Worm (Caenorhabditis elegans): Measurements from ENCODE around the gene F32D8.2.

Gene F32D8.2

DNA sequence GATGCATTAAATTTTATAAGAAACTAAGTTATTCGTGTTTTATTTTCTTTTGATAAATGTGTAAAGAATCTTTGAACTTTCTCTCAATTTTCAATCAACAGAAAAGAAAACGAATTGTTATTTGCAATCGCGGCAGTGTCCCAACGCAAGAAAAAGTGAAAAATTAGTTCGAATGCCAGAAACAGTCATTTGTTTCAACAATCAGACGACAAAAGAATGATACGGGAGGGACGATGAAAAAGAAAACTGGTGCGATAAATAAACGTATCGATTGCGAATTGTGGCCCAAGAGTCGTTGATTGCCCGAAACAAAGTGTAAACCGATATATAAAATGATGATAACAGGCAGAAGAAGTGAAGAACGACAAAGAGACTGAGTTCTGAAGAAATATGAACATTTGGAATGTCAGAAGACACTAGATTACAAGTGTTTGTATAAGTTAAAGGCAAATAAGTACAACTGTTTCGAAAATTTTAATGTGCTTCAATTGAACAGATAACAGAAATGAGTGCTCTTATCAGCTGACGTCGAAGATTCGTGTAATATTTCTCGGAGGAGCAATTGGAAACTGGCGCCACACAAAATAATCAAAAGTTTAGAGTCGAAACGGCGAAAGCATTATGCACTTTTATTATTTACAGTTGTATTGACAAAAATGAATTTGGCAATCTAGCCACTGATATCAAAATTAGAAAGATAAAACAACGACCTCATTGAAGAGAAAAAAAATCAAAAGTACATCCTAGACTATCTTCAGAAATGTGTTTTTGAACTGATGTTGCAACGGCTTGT lies 5.6 kb upstream of the F32D8.2 start:
- no peak for TF ChIP-seq tbx-8 (GFP tag; optimal IDR thresholded peaks at IDR 0.05)

ce11 chrV:10880138-10880882 lies 3.3 kb upstream of the F32D8.2 start, which contains the start of gene F32D8.1:
TSS of gene F32D8.1 (plus strand) at chrV:10880832.
- TF ChIP-seq ces-1 (GFP tag; optimal IDR thresholded peaks at IDR 0.05) (peak; percentile 97), nhr-28 (tag; optimal IDR thresholded peaks at IDR 0.05) (no peak)

DNA sequence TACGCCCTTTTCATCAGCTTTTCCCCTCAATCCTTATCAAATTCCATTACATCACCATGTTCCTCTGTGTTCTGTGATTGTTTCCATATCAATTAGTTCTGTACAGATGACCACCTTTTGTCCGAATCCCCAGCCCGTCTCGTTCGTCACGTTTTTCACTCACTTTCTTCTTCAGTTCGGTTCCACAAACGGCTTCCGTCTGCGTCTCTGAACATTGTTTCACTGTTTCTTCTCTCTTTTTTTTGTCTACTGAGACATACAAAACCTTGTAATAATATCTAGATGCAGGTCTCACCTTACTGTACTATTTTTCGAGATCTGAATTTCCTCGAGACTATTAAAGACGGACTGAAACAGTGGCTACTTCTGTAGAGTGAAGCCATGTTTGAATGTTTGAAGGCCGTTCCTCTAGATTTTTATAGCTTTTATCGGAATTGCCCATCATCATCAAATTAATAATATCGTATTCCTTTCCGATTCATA lies 2.9 kb downstream of the F32D8.2 start, which contains the start of gene F32D8.3:
TSS of gene F32D8.3 (plus strand) at position 433 of the 483 bp plus-strand sequence.
- TF ChIP-seq ceh-39 (tag; optimal IDR thresholded peaks at IDR 0.05) = no peak
- TF ChIP-seq cnd-1 (tag; optimal IDR thresholded peaks at IDR 0.05) = no peak
- no peak for TF ChIP-seq nhr-28 (tag; optimal IDR thresholded peaks at IDR 0.05)
- TF ChIP-seq nhr-76 (tag; optimal IDR thresholded peaks at IDR 0.05) = no peak
- TF ChIP-seq tbx-8 (GFP tag; optimal IDR thresholded peaks at IDR 0.05) = no peak
- no peak for TF ChIP-seq elt-3 (tag; optimal IDR thresholded peaks at IDR 0.05)
- TF ChIP-seq snpc-4 (tag; optimal IDR thresholded peaks at IDR 0.05) = no peak
- TF ChIP-seq zip-8 (tag; optimal IDR thresholded peaks at IDR 0.05) = no peak
- TF ChIP-seq bed-3 (GFP tag; optimal IDR thresholded peaks at IDR 0.05) = no peak
- TF ChIP-seq unc-39 (tag; optimal IDR thresholded peaks at IDR 0.05) = no peak
- no peak for TF ChIP-seq M03D4.4 (tag; optimal IDR thresholded peaks at IDR 0.05)
- TF ChIP-seq lsy-2 (tag; optimal IDR thresholded peaks at IDR 0.05) = no peak
- no peak for TF ChIP-seq sem-2 (GFP tag; optimal IDR thresholded peaks at IDR 0.05)

DNA sequence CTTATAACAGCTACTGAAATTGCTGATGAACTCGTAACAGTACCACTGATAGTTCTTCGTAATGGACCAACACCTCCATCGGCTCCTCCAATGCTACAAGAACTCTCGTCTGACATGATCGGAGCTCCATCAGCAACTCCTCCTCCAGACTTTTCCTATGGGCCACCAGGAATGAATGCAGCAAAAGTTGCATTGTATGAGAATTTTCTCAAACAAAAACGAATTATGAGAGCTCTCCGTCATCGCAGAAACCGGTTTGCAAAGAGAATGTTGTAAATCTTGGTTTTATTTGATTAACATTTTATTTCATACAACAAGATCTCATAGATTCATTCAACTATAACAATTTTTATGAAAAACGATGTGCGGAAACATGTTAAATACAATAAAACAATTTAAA lies 4.0 kb downstream of the F32D8.2 start:
- TF ChIP-seq mab-5 (tag; optimal IDR thresholded peaks at IDR 0.05) (no peak), elt-1 (tag; optimal IDR thresholded peaks at IDR 0.05; ENCODE audit: borderline replicate concordance, insufficient read depth) (no peak), snpc-4 (tag; optimal IDR thresholded peaks at IDR 0.05) (no peak), ham-2 (GFP tag; optimal IDR thresholded peaks at IDR 0.05) (no peak), unc-62 (GFP tag; optimal IDR thresholded peaks at IDR 0.05) (no peak), lin-13 (tag; optimal IDR thresholded peaks at IDR 0.05) (no peak), M03D4.4 (tag; optimal IDR thresholded peaks at IDR 0.05) (no peak), blmp-1 (tag; optimal IDR thresholded peaks at IDR 0.05) (no peak), lin-32 (GFP tag; optimal IDR thresholded peaks at IDR 0.05) (no peak), nhr-237 (tag; optimal IDR thresholded peaks at IDR 0.05) (no peak), mls-2 (tag; optimal IDR thresholded peaks at IDR 0.05) (no peak), nhr-28 (tag; optimal IDR thresholded peaks at IDR 0.05) (no peak), nhr-76 (tag; optimal IDR thresholded peaks at IDR 0.05) (no peak)

ce11 chrV:10888153-10888552 lies 4.6 kb downstream of the F32D8.2 start:
- TF ChIP-seq elt-3 (tag; optimal IDR thresholded peaks at IDR 0.05) = no peak
- no peak for TF ChIP-seq unc-39 (tag; optimal IDR thresholded peaks at IDR 0.05)
- no peak for TF ChIP-seq snpc-4 (tag; optimal IDR thresholded peaks at IDR 0.05)
- no peak for TF ChIP-seq ceh-83 (GFP tag; optimal IDR thresholded peaks at IDR 0.05)
- no peak for TF ChIP-seq nhr-237 (tag; optimal IDR thresholded peaks at IDR 0.05)
- no peak for TF ChIP-seq elt-1 (tag; optimal IDR thresholded peaks at IDR 0.05; ENCODE audit: borderline replicate concordance, insufficient read depth)
- TF ChIP-seq tbx-8 (GFP tag; optimal IDR thresholded peaks at IDR 0.05) = no peak
- no peak for TF ChIP-seq ceh-43 (GFP tag; optimal IDR thresholded peaks at IDR 0.05)
- no peak for TF ChIP-seq ztf-11 (tag; optimal IDR thresholded peaks at IDR 0.05)

ce11 chrV:10889036-10889435 lies 5.5 kb downstream of the F32D8.2 start, which contains the start of gene F32D8.11:
TSS of gene F32D8.11 (minus strand) at chrV:10889136.
- TF ChIP-seq tbx-8 (GFP tag; optimal IDR thresholded peaks at IDR 0.05) = no peak
- TF ChIP-seq nhr-76 (tag; optimal IDR thresholded peaks at IDR 0.05) = no peak
- no peak for TF ChIP-seq ces-1 (GFP tag; optimal IDR thresholded peaks at IDR 0.05)
- no peak for TF ChIP-seq elt-1 (tag; optimal IDR thresholded peaks at IDR 0.05; ENCODE audit: borderline replicate concordance, insufficient read depth)
- TF ChIP-seq mls-2 (tag; optimal IDR thresholded peaks at IDR 0.05) = no peak
- no peak for TF ChIP-seq ceh-43 (GFP tag; optimal IDR thresholded peaks at IDR 0.05)
- no peak for TF ChIP-seq ceh-83 (GFP tag; optimal IDR thresholded peaks at IDR 0.05)
- TF ChIP-seq mab-5 (tag; optimal IDR thresholded peaks at IDR 0.05) = no peak
- no peak for TF ChIP-seq lsy-2 (tag; optimal IDR thresholded peaks at IDR 0.05)
- TF ChIP-seq bed-3 (GFP tag; optimal IDR thresholded peaks at IDR 0.05) = no peak
- no peak for TF ChIP-seq nhr-2 (tag; optimal IDR thresholded peaks at IDR 0.05)
- no peak for TF ChIP-seq nhr-28 (tag; optimal IDR thresholded peaks at IDR 0.05)
- TF ChIP-seq hlh-1 (tag; optimal IDR thresholded peaks at IDR 0.05) = no peak
- no peak for TF ChIP-seq sptf-1 (tag; optimal IDR thresholded peaks at IDR 0.05)
- TF ChIP-seq snpc-4 (tag; optimal IDR thresholded peaks at IDR 0.05) = no peak

All from whole organism, mixed stage, embryonic.